Worm (Caenorhabditis elegans) whole organism, mixed stage, embryonic: ENCODE measurements around the gene B0507.8.

ENCODE experiments used
- M03D4.4 ChIP-seq: sonication (generic microtip); optimal IDR thresholded peaks from 2 replicates; lab custom pipeline; 2017; ENCODE audit warnings: mild to moderate bottlenecking, missing genetic modification characterization, missing compliant biosample characterization
- bed-3 ChIP-seq: fragments of 200-800 bp; sonication (Bioruptor generic); optimal IDR thresholded peaks from 3 replicates; lab custom pipeline; 2018; ENCODE audit warnings: mild to moderate bottlenecking, missing genetic modification characterization, moderate library complexity, missing compliant biosample characterization
- ceh-39 ChIP-seq: fragments of 150-350 bp; optimal IDR thresholded peaks from 2 replicates; lab custom pipeline; 2014; ENCODE audit warnings: missing biosample characterization, missing genetic modification characterization
- ceh-43 ChIP-seq: fragments of 200-800 bp; sonication (Bioruptor generic); optimal IDR thresholded peaks from 2 replicates; lab custom pipeline; 2018; ENCODE audit warnings: mild to moderate bottlenecking, missing genetic modification characterization, moderate library complexity, missing compliant biosample characterization
- ceh-83 ChIP-seq: fragments of 200-800 bp; sonication (Bioruptor generic); optimal IDR thresholded peaks from 2 replicates; lab custom pipeline; 2018; ENCODE audit warnings: mild to moderate bottlenecking, missing genetic modification characterization, missing compliant biosample characterization
- ces-1 ChIP-seq: fragments of 150-350 bp; optimal IDR thresholded peaks from 2 replicates; lab custom pipeline; 2014; ENCODE audit warnings: missing biosample characterization, missing genetic modification reagents, missing genetic modification characterization
- cnd-1 ChIP-seq: fragments of 200-800 bp; sonication (Bioruptor generic); optimal IDR thresholded peaks from 2 replicates; lab custom pipeline; 2018; ENCODE audit warnings: mild to moderate bottlenecking, missing genetic modification characterization, missing compliant biosample characterization
- drap-1 ChIP-seq: fragments of 200-800 bp; sonication (Bioruptor generic); optimal IDR thresholded peaks from 3 replicates; lab custom pipeline; 2018; ENCODE audit warnings: mild to moderate bottlenecking, missing genetic modification characterization, missing compliant biosample characterization
- elt-1 ChIP-seq: sonication (generic microtip); optimal IDR thresholded peaks from 2 replicates; lab custom pipeline; 2017; ENCODE audit warnings: missing genetic modification characterization, mild to moderate bottlenecking, missing compliant biosample characterization, antibody characterized with exemption, moderate library complexity, borderline replicate concordance; ENCODE audit not compliant: insufficient read depth
- ham-2 ChIP-seq: fragments of 200-800 bp; sonication (Bioruptor generic); optimal IDR thresholded peaks from 2 replicates; lab custom pipeline; 2018; ENCODE audit warnings: mild to moderate bottlenecking, missing genetic modification characterization, missing compliant biosample characterization
- hlh-1 ChIP-seq: fragments of 150-350 bp; optimal IDR thresholded peaks from 2 replicates; lab custom pipeline; 2014; ENCODE audit warnings: missing biosample characterization, missing genetic modification reagents, missing genetic modification characterization
- lin-13 ChIP-seq: fragments of 150-350 bp; optimal IDR thresholded peaks from 2 replicates; lab custom pipeline; 2014; ENCODE audit warnings: missing biosample characterization, missing genetic modification characterization
- lin-32 ChIP-seq: fragments of 200-800 bp; sonication (Bioruptor generic); optimal IDR thresholded peaks from 2 replicates; lab custom pipeline; 2018; ENCODE audit warnings: mild to moderate bottlenecking, missing genetic modification characterization, missing compliant biosample characterization
- lsy-2 ChIP-seq: fragments of 150-350 bp; optimal IDR thresholded peaks from 2 replicates; lab custom pipeline; 2014; ENCODE audit warnings: missing biosample characterization, missing genetic modification characterization
- mep-1 ChIP-seq: fragments of 150-350 bp; optimal IDR thresholded peaks from 2 replicates; lab custom pipeline; 2017; ENCODE audit warnings: missing biosample characterization, missing genetic modification reagents, missing genetic modification characterization, inconsistent platforms
- mls-2 ChIP-seq: sonication (generic microtip); optimal IDR thresholded peaks from 2 replicates; lab custom pipeline; 2016; ENCODE audit warnings: mild to moderate bottlenecking, missing genetic modification characterization, moderate library complexity, missing compliant biosample characterization
- nhr-12 ChIP-seq: fragments of 150-350 bp; optimal IDR thresholded peaks from 2 replicates; lab custom pipeline; 2014; ENCODE audit warnings: missing biosample characterization, missing genetic modification characterization
- nhr-2 ChIP-seq: fragments of 150-350 bp; optimal IDR thresholded peaks from 2 replicates; lab custom pipeline; 2014; ENCODE audit warnings: missing biosample characterization, missing genetic modification characterization
- nhr-237 ChIP-seq: fragments of 150-350 bp; optimal IDR thresholded peaks from 2 replicates; lab custom pipeline; 2014; ENCODE audit warnings: missing biosample characterization, missing genetic modification characterization
- nhr-28 ChIP-seq: fragments of 150-350 bp; optimal IDR thresholded peaks from 2 replicates; lab custom pipeline; 2014; ENCODE audit warnings: missing biosample characterization, missing genetic modification characterization
- nhr-76 ChIP-seq: sonication (generic microtip); optimal IDR thresholded peaks from 2 replicates; lab custom pipeline; 2017; ENCODE audit warnings: missing biosample characterization, missing genetic modification characterization
- pha-4 ChIP-seq: fragments of 150-350 bp; optimal IDR thresholded peaks from 2 replicates; lab custom pipeline; 2018; ENCODE audit warnings: missing biosample characterization, missing genetic modification reagents, missing genetic modification characterization
- sem-2 ChIP-seq: fragments of 200-800 bp; sonication (Bioruptor generic); optimal IDR thresholded peaks from 2 replicates; lab custom pipeline; 2018; ENCODE audit warnings: mild to moderate bottlenecking, missing genetic modification characterization, missing compliant biosample characterization
- snpc-4 ChIP-seq: fragments of 150-350 bp; optimal IDR thresholded peaks from 2 replicates; lab custom pipeline; 2014; ENCODE audit warnings: missing biosample characterization, missing genetic modification characterization
- tbx-8 ChIP-seq: fragments of 200-800 bp; sonication (Bioruptor generic); optimal IDR thresholded peaks from 2 replicates; lab custom pipeline; 2018; ENCODE audit warnings: mild to moderate bottlenecking, missing genetic modification characterization, moderate library complexity, missing compliant biosample characterization
- unc-120 ChIP-seq: sonication (generic microtip); optimal IDR thresholded peaks from 2 replicates; lab custom pipeline; 2017; ENCODE audit warnings: missing genetic modification characterization, missing compliant biosample characterization; ENCODE audit not compliant: poor library complexity, severe bottlenecking
- unc-39 ChIP-seq: fragments of 150-350 bp; optimal IDR thresholded peaks from 2 replicates; lab custom pipeline; 2014; ENCODE audit warnings: missing biosample characterization, missing genetic modification characterization
- unc-62 ChIP-seq: fragments of 150-350 bp; optimal IDR thresholded peaks from 2 replicates; lab custom pipeline; 2014; ENCODE audit warnings: missing biosample characterization, missing genetic modification reagents, missing genetic modification characterization
- ztf-11 ChIP-seq: fragments of 150-350 bp; optimal IDR thresholded peaks from 2 replicates; lab custom pipeline; 2014; ENCODE audit warnings: missing biosample characterization, missing genetic modification characterization

B0507.8 gene

ce11 chrV:8767493-8767892, 4.7 kb upstream of the B0507.8 start:
- TF ChIP-seq ceh-43 (no peak), unc-120 (no peak), pha-4 (tag; lab: Kevin White, UChicago) (no peak), lin-32 (GFP tag; lab: Kevin White, UChicago) (no peak), M03D4.4 (no peak), cnd-1 (tag; lab: Kevin White, UChicago) (no peak), unc-39 (tag; lab: Kevin White, UChicago) (no peak), ces-1 (no peak), nhr-2 (no peak), tbx-8 (no peak), sem-2 (GFP tag; lab: Kevin White, UChicago) (no peak), drap-1 (no peak), nhr-12 (tag; lab: Kevin White, UChicago) (no peak), mep-1 (no peak)
- TF ChIP-seq, all 35 proteins: peak for 0

- TF ChIP-seq ceh-39 (tag; lab: Kevin White, UChicago) (no peak), nhr-237 (tag; lab: Kevin White, UChicago) (no peak), lin-13 (tag; lab: Kevin White, UChicago) (no peak), nhr-28 (tag; lab: Kevin White, UChicago) (no peak), nhr-12 (tag; lab: Kevin White, UChicago) (no peak)
Measured at ce11 chrV:8767041-8767440, 4.3 kb upstream of the B0507.8 start.

- no peak for TF ChIP-seq ztf-11
- TF ChIP-seq mls-2 (tag; lab: Kevin White, UChicago), result no peak
- TF ChIP-seq nhr-237 (tag; lab: Kevin White, UChicago), result no peak
- no peak for TF ChIP-seq ces-1
- TF ChIP-seq bed-3 (GFP tag; lab: Kevin White, UChicago), result no peak
- TF ChIP-seq ceh-83 (GFP tag; lab: Kevin White, UChicago), result no peak
- TF ChIP-seq lsy-2 (tag; lab: Kevin White, UChicago), result no peak
- no peak for TF ChIP-seq unc-62
- no peak for TF ChIP-seq lin-13 (tag; lab: Kevin White, UChicago)
- no peak for TF ChIP-seq nhr-12 (tag; lab: Kevin White, UChicago)
- no peak for TF ChIP-seq lin-32 (GFP tag; lab: Kevin White, UChicago)
- no peak for TF ChIP-seq cnd-1 (tag; lab: Kevin White, UChicago)
- no peak for TF ChIP-seq M03D4.4
- no peak for TF ChIP-seq pha-4 (tag; lab: Kevin White, UChicago)
Measured at ce11 chrV:8765938-8766337, 3.2 kb upstream of the B0507.8 start, which contains the start of gene B0507.9. TSS of gene B0507.9 (minus strand) at chrV:8766038.

ce11 chrV:8760416-8760815, 2.3 kb downstream of the B0507.8 start, which contains the start of gene ddn-1:
TSS of gene ddn-1 (minus strand) at chrV:8760516.
- no peak for TF ChIP-seq ceh-83 (GFP tag; lab: Kevin White, UChicago)
- TF ChIP-seq, all 35 proteins: peak for 0

- TF ChIP-seq hlh-1 (tag; lab: Kevin White, UChicago) (no peak), unc-120 (no peak), ham-2 (GFP tag; lab: Kevin White, UChicago) (no peak), unc-62 (no peak)
Measured at ce11 chrV:8758618-8759017, 4.1 kb downstream of the B0507.8 start, which contains the start of gene B0507.7. TSS of gene B0507.7 (minus strand) at chrV:8758718.

ce11 chrV:8754670-8755069, 8.1 kb downstream of the B0507.8 start, which contains the start of gene B0507.4:
TSS of gene B0507.4 (plus strand) at chrV:8754970.
- TF ChIP-seq elt-1 (tag; lab: Kevin White, UChicago) (no peak), ceh-83 (GFP tag; lab: Kevin White, UChicago) (no peak), ham-2 (GFP tag; lab: Kevin White, UChicago) (no peak), nhr-12 (tag; lab: Kevin White, UChicago) (no peak), M03D4.4 (no peak), lsy-2 (tag; lab: Kevin White, UChicago) (no peak), nhr-76 (tag; lab: Kevin White, UChicago) (no peak), snpc-4 (no peak), sem-2 (GFP tag; lab: Kevin White, UChicago) (no peak)
